Fruit fly (Drosophila melanogaster): ENCODE results near the gene hoip.

hoip gene

dm6 chr2L:9670909-9671422, 28.6 kb upstream of the hoip start:
- TF ChIP-seq fd96Ca (GFP tag; IDR thresholded peaks at IDR 0.05) (no peak), CG4496 (GFP tag; IDR thresholded peaks at IDR 0.05) (0 out of 3 replicates have a peak, but pooled peaks have one; percentile 7)

DNA sequence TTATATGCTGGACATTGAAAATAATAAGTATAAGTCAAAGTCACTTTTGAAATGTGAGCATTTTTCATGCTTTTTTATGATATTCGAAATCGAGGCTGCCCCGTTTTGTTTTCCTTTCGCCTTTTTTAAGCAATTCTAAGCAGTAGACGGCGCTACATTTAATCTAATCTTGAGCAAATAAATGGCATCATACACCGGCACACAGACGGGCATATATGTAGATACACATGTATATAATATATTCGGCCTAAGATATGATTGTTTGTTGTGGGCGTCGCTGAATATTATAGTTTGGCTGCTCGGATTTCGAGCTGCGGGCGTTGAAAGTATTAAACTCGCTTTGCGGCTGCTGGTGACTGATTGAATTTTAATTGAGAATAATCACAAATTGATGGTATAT, 27.3 kb upstream of the hoip start:
- no peak for TF ChIP-seq CG15710 (tag; optimal IDR thresholded peaks at IDR 0.05)
- TF ChIP-seq D1 (tag; optimal IDR thresholded peaks at IDR 0.05), result no peak

- TF ChIP-seq EcR (GFP tag; optimal IDR thresholded peaks at IDR 0.05) (no peak), Ets98B (GFP tag; IDR thresholded peaks at IDR 0.05) (no peak), CG14655 (GFP tag; optimal IDR thresholded peaks at IDR 0.05) (no peak), CG17806 (tag; optimal IDR thresholded peaks at IDR 0.05) (no peak), D1 (tag; optimal IDR thresholded peaks at IDR 0.05) (no peak), rn (GFP tag; IDR thresholded peaks at IDR 0.05) (no peak), CG8159 (tag; optimal IDR thresholded peaks at IDR 0.05) (no peak), CG34367 (tag; optimal IDR thresholded peaks at IDR 0.05) (no peak), CG4496 (GFP tag; IDR thresholded peaks at IDR 0.05) (no peak)
Observed at dm6 chr2L:9673235-9673634, 26.4 kb upstream of the hoip start.

- TF ChIP-seq CG13204 (GFP tag; optimal IDR thresholded peaks at IDR 0.05) (no peak), CG34367 (tag; optimal IDR thresholded peaks at IDR 0.05) (no peak), CG9948 (tag; optimal IDR thresholded peaks at IDR 0.05) (no peak), CG12605 (GFP tag; IDR thresholded peaks at IDR 0.05) (no peak), CG14655 (GFP tag; optimal IDR thresholded peaks at IDR 0.05) (no peak), gl (tag; optimal IDR thresholded peaks at IDR 0.05) (no peak)
Observed at dm6 chr2L:9677101-9677500, 22.5 kb upstream of the hoip start.

DNA sequence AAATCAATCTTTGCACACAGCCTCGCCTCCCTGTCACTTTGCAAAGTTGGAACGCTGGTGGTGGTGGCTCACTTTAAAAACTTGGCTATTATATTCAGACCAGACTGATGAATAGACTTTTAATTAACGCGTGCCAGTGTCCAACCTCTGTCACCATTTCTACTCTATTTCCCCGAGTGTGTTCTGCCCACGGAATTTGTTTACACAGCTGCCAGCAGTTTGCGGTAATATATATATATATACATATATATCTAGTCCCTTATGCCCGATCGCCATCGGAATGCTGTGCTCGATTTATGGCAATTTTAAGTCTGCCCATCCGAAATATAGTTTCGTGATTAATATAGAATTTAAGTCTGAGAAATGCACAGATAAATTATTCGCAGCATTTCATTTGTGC, 19.8 kb upstream of the hoip start:
- no peak for TF ChIP-seq CG12605 (GFP tag; IDR thresholded peaks at IDR 0.05)
- no peak for TF ChIP-seq CG17806 (tag; optimal IDR thresholded peaks at IDR 0.05)

DNA sequence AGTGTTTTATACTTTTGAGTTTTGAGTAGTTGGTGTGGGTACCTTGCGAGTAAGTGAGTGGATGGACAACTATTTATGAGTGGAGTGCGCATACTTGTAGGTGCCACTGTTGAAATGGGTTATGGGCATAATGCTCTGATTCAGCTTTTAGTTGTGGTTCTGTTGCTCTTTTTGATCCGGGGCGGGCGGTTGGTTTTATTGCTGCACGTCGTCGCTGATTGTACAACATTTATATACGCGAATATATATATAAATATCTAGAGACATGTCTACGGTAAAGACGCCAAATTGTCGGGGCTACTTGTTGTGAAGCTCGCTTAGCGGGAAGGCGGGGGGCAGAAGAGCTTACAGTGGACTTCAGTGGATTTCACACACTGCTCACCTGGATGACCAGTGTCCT, 15.5 kb upstream of the hoip start:
- TF ChIP-seq CG15710 (tag; optimal IDR thresholded peaks at IDR 0.05) (peak; percentile 11), EcR (GFP tag; optimal IDR thresholded peaks at IDR 0.05) (peak; percentile 49), CG13204 (GFP tag; optimal IDR thresholded peaks at IDR 0.05) (no peak), Pif1B (GFP tag; optimal IDR thresholded peaks at IDR 0.05) (no peak), CG8159 (tag; optimal IDR thresholded peaks at IDR 0.05) (peak; percentile 2)

DNA sequence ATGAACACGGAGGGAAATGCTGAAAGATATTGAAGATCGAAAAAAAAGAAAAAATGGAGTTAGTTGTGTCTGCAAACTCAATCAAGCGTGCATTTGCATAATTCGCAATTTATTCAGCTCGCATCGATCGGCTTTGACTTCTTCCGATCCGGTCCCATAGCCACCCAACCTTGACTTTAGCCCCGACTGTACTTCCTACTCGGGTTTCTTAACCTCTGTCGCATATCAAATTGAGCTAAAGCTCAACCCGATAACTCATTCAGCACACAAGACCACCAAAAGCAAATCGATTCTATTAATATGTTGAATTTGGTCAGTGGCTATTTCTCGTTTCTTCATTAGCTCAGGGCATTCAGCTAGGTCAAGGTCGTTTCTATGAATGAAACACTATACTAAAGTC, 14.4 kb upstream of the hoip start:
- TF ChIP-seq EcR (GFP tag; optimal IDR thresholded peaks at IDR 0.05), result no peak
- TF ChIP-seq CG32121 (GFP tag; IDR thresholded peaks at IDR 0.05), result no peak
- TF ChIP-seq CG15710 (tag; optimal IDR thresholded peaks at IDR 0.05), result no peak
- no peak for TF ChIP-seq CG12605 (GFP tag; IDR thresholded peaks at IDR 0.05)
- no peak for TF ChIP-seq Pif1A (GFP tag; optimal IDR thresholded peaks at IDR 0.05)
- TF ChIP-seq CG14655 (GFP tag; optimal IDR thresholded peaks at IDR 0.05), result no peak
- no peak for TF ChIP-seq CG8159 (tag; optimal IDR thresholded peaks at IDR 0.05)
- no peak for TF ChIP-seq gl (tag; optimal IDR thresholded peaks at IDR 0.05)
- no peak for TF ChIP-seq Ets98B (GFP tag; IDR thresholded peaks at IDR 0.05)
- no peak for TF ChIP-seq CG9948 (tag; optimal IDR thresholded peaks at IDR 0.05)
- TF ChIP-seq CG17806 (tag; optimal IDR thresholded peaks at IDR 0.05), result no peak

DNA sequence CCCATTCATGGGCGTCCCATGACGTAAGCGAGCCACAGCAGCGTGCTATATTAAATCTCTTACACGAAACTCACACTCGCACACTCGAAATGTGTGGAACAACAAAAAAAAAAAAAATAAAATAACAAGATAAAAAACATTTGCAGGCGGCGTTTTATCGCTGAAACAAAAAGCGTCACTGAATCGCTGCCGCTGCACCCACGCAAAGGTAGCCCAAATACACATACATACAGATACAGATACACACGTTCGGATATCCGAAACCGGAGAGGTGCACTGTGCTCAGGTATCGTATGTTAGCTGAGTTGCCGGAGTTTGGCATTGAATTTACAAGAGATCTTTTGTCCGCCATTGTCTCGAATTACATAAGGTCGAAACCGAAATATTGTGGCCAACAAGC, 13.6 kb upstream of the hoip start:
- TF ChIP-seq fd96Ca (GFP tag; IDR thresholded peaks at IDR 0.05), result no peak
- TF ChIP-seq CG8301 (tag; optimal IDR thresholded peaks at IDR 0.05), result no peak
- TF ChIP-seq D1 (tag; optimal IDR thresholded peaks at IDR 0.05), result no peak
- TF ChIP-seq Pif1A (GFP tag; optimal IDR thresholded peaks at IDR 0.05), result no peak
- TF ChIP-seq CG12605 (GFP tag; IDR thresholded peaks at IDR 0.05), result no peak
- no peak for TF ChIP-seq CG15710 (tag; optimal IDR thresholded peaks at IDR 0.05)

- TF ChIP-seq Pif1B (GFP tag; optimal IDR thresholded peaks at IDR 0.05), result no peak
- no peak for TF ChIP-seq Snoo (tag; optimal IDR thresholded peaks at IDR 0.05)
Observed at dm6 chr2L:9690550-9691197, 8.9 kb upstream of the hoip start.

Measured in whole organism, pupa.